Fruit fly (Drosophila melanogaster): ENCODE data around the gene Set.
A peak's percentile ranks its signal among the peaks of the same experiment; 100 is the strongest.

Set gene

dm6 chr3R:15242186-15243045, 20.9 kb upstream of the Set start, which contains the start of the genes tefu and Hsc70-4 (continued):
- peak; percentile 31; the same call in 1 of the 2 replicates for TF ChIP-seq tna (GFP tag; IDR thresholded peaks at IDR 0.05; ENCODE audit: partially characterized antibody)
- TF ChIP-seq CG11504 (tag; optimal IDR thresholded peaks at IDR 0.05) = no peak
- TF ChIP-seq CG15514 (GFP tag; optimal IDR thresholded peaks at IDR 0.05) = peak; percentile 74
- TF ChIP-seq Drgx (GFP tag; IDR thresholded peaks at IDR 0.05) = peak; percentile 42; the same call in 1 of the 2 replicates
- TF ChIP-seq CG9797 (GFP tag; optimal IDR thresholded peaks at IDR 0.05) = peak; percentile 96
- TF ChIP-seq CG33557 (GFP tag; optimal IDR thresholded peaks at IDR 0.05) = peak; percentile 40
- peak; percentile 81 for TF ChIP-seq zfh2 (GFP tag; optimal IDR thresholded peaks at IDR 0.05)
- TF ChIP-seq Fer1 (GFP tag; optimal IDR thresholded peaks at IDR 0.05) = peak; percentile 22
- TF ChIP-seq caup (GFP tag; optimal IDR thresholded peaks at IDR 0.05; ENCODE audit: severe bottlenecking) = peak; percentile 38
- TF ChIP-seq CG14667 (GFP tag; IDR thresholded peaks at IDR 0.05) = peak; percentile 77
- TF ChIP-seq CG8281 (tag; optimal IDR thresholded peaks at IDR 0.05) = peak; percentile 31
- TF ChIP-seq CoRest (tag; optimal IDR thresholded peaks at IDR 0.05) = peak; percentile 91
- no peak for TF ChIP-seq disco-r (GFP tag; optimal IDR thresholded peaks at IDR 0.05)
- TF ChIP-seq CG6175 (GFP tag; IDR thresholded peaks at IDR 0.05) = peak; percentile 66; the same call in 2 of the 3 replicates
- no peak for TF ChIP-seq da (GFP tag; optimal IDR thresholded peaks at IDR 0.05)
- TF ChIP-seq CG10267 (tag; optimal IDR thresholded peaks at IDR 0.05) = peak; percentile 73
- peak; percentile 69 for TF ChIP-seq CG17612 (GFP tag; IDR thresholded peaks at IDR 0.05)
- TF ChIP-seq CG4328 (GFP tag; optimal IDR thresholded peaks at IDR 0.05) = no peak
- TF ChIP-seq Six4 (GFP tag; optimal IDR thresholded peaks at IDR 0.05) = peak; percentile 44
- TF ChIP-seq en (GFP tag; optimal IDR thresholded peaks at IDR 0.05) = no peak
- TF ChIP-seq CG6272 (GFP tag; IDR thresholded peaks at IDR 0.05) = peak; percentile 72; the same call in 1 of the 2 replicates
- peak; percentile 86 for TF ChIP-seq CG1602 (GFP tag; optimal IDR thresholded peaks at IDR 0.05)
- TF ChIP-seq Adf1 (GFP tag; IDR thresholded peaks at IDR 0.05) = no peak; the same call in 1 of the 2 replicates
- peak; percentile 52 for TF ChIP-seq CHES-1-like (GFP tag; optimal IDR thresholded peaks at IDR 0.05)
- TF ChIP-seq pb (GFP tag; optimal IDR thresholded peaks at IDR 0.05) = no peak
- TF ChIP-seq Nf-YA (GFP tag; IDR thresholded peaks at IDR 0.05) = peak; percentile 52; the same call in 1 of the 2 replicates
- TF ChIP-seq CG4854 (GFP tag; optimal IDR thresholded peaks at IDR 0.05) = peak; percentile 53
- TF ChIP-seq H15 (GFP tag; IDR thresholded peaks at IDR 0.05) = peak; percentile 72; the same call in 2 of the 3 replicates
- TF ChIP-seq dan (GFP tag; IDR thresholded peaks at IDR 0.05) = 0 out of 2 replicates have a peak, but pooled peaks have one; percentile 44
- peak; percentile 86 for TF ChIP-seq CG14441 (GFP tag; IDR thresholded peaks at IDR 0.05)
- TF ChIP-seq Max (GFP tag; optimal IDR thresholded peaks at IDR 0.05) = peak; percentile 54
- peak; percentile 31 for TF ChIP-seq ATbp (GFP tag; optimal IDR thresholded peaks at IDR 0.05)
- no peak for TF ChIP-seq CG14860 (GFP tag; IDR thresholded peaks at IDR 0.05; ENCODE audit: partially characterized antibody)
- peak; percentile 54 for TF ChIP-seq kni (GFP tag; optimal IDR thresholded peaks at IDR 0.05)
- peak; percentile 99 for TF ChIP-seq ssp (GFP tag; IDR thresholded peaks at IDR 0.05)
- TF ChIP-seq D19A (tag; optimal IDR thresholded peaks at IDR 0.05) = no peak
- TF ChIP-seq CG1647 (GFP tag; optimal IDR thresholded peaks at IDR 0.05) = peak; percentile 83
- TF ChIP-seq Trl (optimal IDR thresholded peaks at IDR 0.05) = no peak
- TF ChIP-seq Trl (GFP tag; optimal IDR thresholded peaks at IDR 0.05) = peak; percentile 47
- peak; percentile 85 for TF ChIP-seq dysf (GFP tag; IDR thresholded peaks at IDR 0.05)
- peak; percentile 77 for TF ChIP-seq shn (GFP tag; optimal IDR thresholded peaks at IDR 0.05)
- TF ChIP-seq pho (GFP tag; optimal IDR thresholded peaks at IDR 0.05) = peak; percentile 62
- TF ChIP-seq CG11696 (GFP tag; IDR thresholded peaks at IDR 0.05) = peak; percentile 58
- peak; percentile 87 for TF ChIP-seq ttk (GFP tag; IDR thresholded peaks at IDR 0.05)
- peak; percentile 85 for TF ChIP-seq bcd (GFP tag; optimal IDR thresholded peaks at IDR 0.05)
- TF ChIP-seq E2f1 (GFP tag; IDR thresholded peaks at IDR 0.05) = peak; percentile 70
- peak; percentile 41 for TF ChIP-seq CG18599 (GFP tag; optimal IDR thresholded peaks at IDR 0.05)
- TF ChIP-seq scrt (GFP tag; optimal IDR thresholded peaks at IDR 0.05) = peak; percentile 30
- peak; percentile 60 for TF ChIP-seq ewg (GFP tag; optimal IDR thresholded peaks at IDR 0.05)

All from whole organism, embryonic.